Worm (Caenorhabditis elegans) whole organism, young adult: ENCODE data around the gene spp-8.

Experiments used
- B0035.1 ChIP-seq: sonication (generic microtip); optimal IDR thresholded peaks from 2 replicates; lab custom pipeline; 2016; ENCODE audit warnings: missing genetic modification characterization, mild to moderate bottlenecking, missing compliant biosample characterization, missing genotype, missing genetic modification reagents
- B0336.3 ChIP-seq: fragments of 200-800 bp; sonication (Bioruptor generic); IDR thresholded peaks from 2 replicates; pipeline ENCODE4 v1.3.6; 2022; ENCODE audit warnings: missing genetic modification characterization, missing compliant biosample characterization
- C17E4.6 ChIP-seq: fragments of 200-800 bp; sonication (Bioruptor generic); IDR thresholded peaks from 2 replicates; pipeline ENCODE4 v1.3.6; 2022; ENCODE audit warnings: missing genetic modification reagents, missing genetic modification characterization, missing compliant biosample characterization
- D2030.7 ChIP-seq: fragments of 200-800 bp; sonication (Bioruptor generic); IDR thresholded peaks from 2 replicates; pipeline ENCODE4 v1.3.6; 2022; ENCODE audit warnings: missing genetic modification reagents, missing genetic modification characterization, missing compliant biosample characterization
- F22D6.2 ChIP-seq: sonication (generic microtip); optimal IDR thresholded peaks from 2 replicates; lab custom pipeline; 2016; ENCODE audit warnings: mild to moderate bottlenecking, missing genetic modification characterization, missing compliant biosample characterization
- F37B4.10 ChIP-seq: fragments of 200-800 bp; sonication (Bioruptor generic); IDR thresholded peaks from 2 replicates; pipeline ENCODE4 v1.3.6; 2022; ENCODE audit warnings: missing genetic modification characterization, missing compliant biosample characterization
- F39B2.1 ChIP-seq: fragments of 200-800 bp; sonication (Bioruptor generic); IDR thresholded peaks from 2 replicates; pipeline ENCODE4 v1.3.6; 2022; ENCODE audit warnings: missing genetic modification reagents, missing genetic modification characterization, missing compliant biosample characterization
- F52B5.7 ChIP-seq: sonication (generic microtip); optimal IDR thresholded peaks from 2 replicates; lab custom pipeline; 2016; ENCODE audit warnings: mild to moderate bottlenecking, missing genetic modification characterization, missing compliant biosample characterization
- T07F8.4 ChIP-seq: sonication (generic microtip); optimal IDR thresholded peaks from 2 replicates; lab custom pipeline; 2016; ENCODE audit warnings: mild to moderate bottlenecking, missing genetic modification characterization, moderate library complexity, missing compliant biosample characterization
- T26A5.8 ChIP-seq: sonication (generic microtip); optimal IDR thresholded peaks from 2 replicates; lab custom pipeline; 2016; ENCODE audit warnings: missing genetic modification characterization, missing compliant biosample characterization
- Y53F4B.3 ChIP-seq: fragments of 200-800 bp; sonication (Bioruptor generic); IDR thresholded peaks from 2 replicates; pipeline ENCODE4 v1.3.6; 2022; ENCODE audit warnings: missing genetic modification reagents, missing genetic modification characterization, missing compliant biosample characterization
- Y67H2A.10 ChIP-seq: fragments of 200-800 bp; sonication (Bioruptor generic); conservative IDR thresholded peaks from 2 replicates; pipeline ENCODE4 v1.3.6; 2022; ENCODE audit warnings: missing genetic modification reagents, missing genetic modification characterization, missing compliant biosample characterization
- Y79H2A.3 ChIP-seq: fragments of 200-800 bp; sonication (Bioruptor generic); conservative IDR thresholded peaks from 2 replicates; pipeline ENCODE4 v1.3.6; 2022; ENCODE audit warnings: missing genetic modification reagents, missing genetic modification characterization, missing compliant biosample characterization
- attf-5 ChIP-seq: fragments of 200-800 bp; sonication (Bioruptor generic); optimal IDR thresholded peaks from 2 replicates; lab custom pipeline; 2018; ENCODE audit warnings: mild to moderate bottlenecking, missing genetic modification characterization, missing compliant biosample characterization
- bed-1 ChIP-seq: fragments of 200-800 bp; sonication (Bioruptor generic); IDR thresholded peaks from 2 replicates; pipeline ENCODE4 v1.3.6; 2022; ENCODE audit warnings: missing genetic modification reagents, missing genetic modification characterization, missing compliant biosample characterization
- cebp-1 ChIP-seq, 2 experiments: fragments of 200-800 bp in 1 of 2; sonication (Bioruptor generic) in 1 of 2; sonication (generic microtip) in 1 of 2; IDR thresholded peaks in 1 of 2; optimal IDR thresholded peaks in 1 of 2; 2 replicates each; pipeline versions ENCODE4 v1.3.6 to Lab custom; 2017 to 2022; ENCODE audit warnings: missing compliant biosample characterization in 2 of 2, missing genetic modification characterization in 2 of 2, mild to moderate bottlenecking in 1 of 2, missing genetic modification reagents in 1 of 2, moderate library complexity in 1 of 2
- ceh-27 ChIP-seq: fragments of 200-800 bp; sonication (Bioruptor generic); optimal IDR thresholded peaks from 2 replicates; lab custom pipeline; 2018; ENCODE audit warnings: mild to moderate bottlenecking, missing genetic modification characterization, moderate library complexity, missing compliant biosample characterization
- ceh-58 ChIP-seq: fragments of 200-800 bp; sonication (Bioruptor generic); IDR thresholded peaks from 2 replicates; pipeline ENCODE4 v1.3.6; 2022; ENCODE audit warnings: missing genetic modification characterization, missing compliant biosample characterization
- chd-7 ChIP-seq: sonication (generic microtip); optimal IDR thresholded peaks from 2 replicates; lab custom pipeline; 2016; ENCODE audit warnings: mild to moderate bottlenecking, missing genetic modification characterization, moderate library complexity, missing compliant biosample characterization
- dpff-1 ChIP-seq: sonication (generic microtip); optimal IDR thresholded peaks from 2 replicates; lab custom pipeline; 2017; ENCODE audit warnings: mild to moderate bottlenecking, missing genetic modification characterization, missing compliant biosample characterization
- efl-1 ChIP-seq: fragments of 150-350 bp; optimal IDR thresholded peaks from 2 replicates; lab custom pipeline; 2014; ENCODE audit warnings: missing biosample characterization, missing genetic modification reagents, missing genetic modification characterization
- egl-18 ChIP-seq: fragments of 200-800 bp; sonication (Bioruptor generic); IDR thresholded peaks from 2 replicates; pipeline ENCODE4 v1.3.6; 2022; ENCODE audit warnings: missing genetic modification reagents, missing genetic modification characterization, missing compliant biosample characterization
- egl-44 ChIP-seq: fragments of 200-800 bp; sonication (Bioruptor generic); IDR thresholded peaks from 2 replicates; pipeline ENCODE4 v1.3.6; 2022; ENCODE audit warnings: missing genetic modification reagents, missing genetic modification characterization, missing compliant biosample characterization
- ekl-4 ChIP-seq: fragments of 200-800 bp; sonication (Bioruptor generic); IDR thresholded peaks from 2 replicates; pipeline ENCODE4 v1.3.6; 2022; ENCODE audit warnings: missing genetic modification reagents, missing genetic modification characterization, missing compliant biosample characterization
- hmg-1.2 ChIP-seq: fragments of 200-800 bp; sonication (Bioruptor generic); IDR thresholded peaks from 2 replicates; pipeline ENCODE4 v1.3.6; 2022; ENCODE audit warnings: missing genetic modification reagents, missing genetic modification characterization, missing compliant biosample characterization
- hrde-1 ChIP-seq: sonication (generic microtip); optimal IDR thresholded peaks from 2 replicates; lab custom pipeline; 2016; ENCODE audit warnings: missing genetic modification characterization, mild to moderate bottlenecking, missing compliant biosample characterization, moderate library complexity, missing genotype, missing genetic modification reagents, borderline replicate concordance
- hsf-1 ChIP-seq: fragments of 200-800 bp; sonication (Bioruptor generic); IDR thresholded peaks from 2 replicates; pipeline ENCODE4 v1.3.6; 2022; ENCODE audit warnings: missing genetic modification reagents, missing genetic modification characterization, missing compliant biosample characterization
- lag-1 ChIP-seq: fragments of 200-800 bp; sonication (Bioruptor generic); IDR thresholded peaks from 2 replicates; pipeline ENCODE4 v1.3.6; 2022; ENCODE audit warnings: missing genetic modification reagents, missing genetic modification characterization, missing compliant biosample characterization
- let-607 ChIP-seq, 2 experiments: fragments of 200-800 bp in 1 of 2; sonication (Bioruptor generic) in 1 of 2; sonication (generic microtip) in 1 of 2; optimal IDR thresholded peaks; 2 replicates each; lab custom pipeline; 2016 to 2018; ENCODE audit warnings: mild to moderate bottlenecking in 2 of 2, missing compliant biosample characterization in 2 of 2, missing genetic modification characterization in 2 of 2, moderate library complexity in 2 of 2, missing genotype in 1 of 2
- lin-26 ChIP-seq: fragments of 200-800 bp; sonication (Bioruptor generic); IDR thresholded peaks from 2 replicates; pipeline ENCODE4 v1.3.6; 2022; ENCODE audit warnings: missing genetic modification reagents, missing genetic modification characterization, missing compliant biosample characterization
- lin-54 ChIP-seq: fragments of 200-800 bp; sonication (Bioruptor generic); optimal IDR thresholded peaks from 2 replicates; lab custom pipeline; 2018; ENCODE audit warnings: mild to moderate bottlenecking, missing genetic modification characterization, missing compliant biosample characterization
- nfya-2 ChIP-seq: fragments of 200-800 bp; sonication (Bioruptor generic); IDR thresholded peaks from 2 replicates; pipeline ENCODE4 v1.3.6; 2022; ENCODE audit warnings: missing genetic modification reagents, missing genetic modification characterization, missing compliant biosample characterization
- nfyb-1 ChIP-seq: fragments of 200-800 bp; sonication (Bioruptor generic); IDR thresholded peaks from 2 replicates; pipeline ENCODE4 v1.3.6; 2022; ENCODE audit warnings: missing genetic modification reagents, missing genetic modification characterization, missing compliant biosample characterization
- nhr-179 ChIP-seq: sonication (generic microtip); optimal IDR thresholded peaks from 2 replicates; lab custom pipeline; 2016; ENCODE audit warnings: mild to moderate bottlenecking, missing genetic modification characterization, missing compliant biosample characterization
- nhr-80 ChIP-seq: sonication (generic microtip); optimal IDR thresholded peaks from 2 replicates; lab custom pipeline; 2016; ENCODE audit warnings: missing genetic modification characterization, missing compliant biosample characterization
- pbrm-1 ChIP-seq: fragments of 200-800 bp; sonication (Bioruptor generic); IDR thresholded peaks from 2 replicates; pipeline ENCODE4 v1.3.6; 2022; ENCODE audit warnings: missing genetic modification reagents, missing genetic modification characterization, missing compliant biosample characterization
- rcor-1 ChIP-seq: fragments of 200-800 bp; sonication (Bioruptor generic); IDR thresholded peaks from 2 replicates; pipeline ENCODE4 v1.3.6; 2022; ENCODE audit warnings: missing genetic modification reagents, missing genetic modification characterization, missing compliant biosample characterization
- rec-8 ChIP-seq, 2 experiments: sonication (generic microtip); optimal IDR thresholded peaks; 2 replicates each; lab custom pipeline; 2016; ENCODE audit warnings: mild to moderate bottlenecking in 2 of 2, missing genetic modification characterization in 2 of 2, missing genetic modification reagents in 2 of 2, missing genotype in 2 of 2, missing biosample characterization in 1 of 2, missing compliant biosample characterization in 1 of 2, moderate library complexity in 1 of 2
- sdz-38 ChIP-seq: sonication (generic microtip); optimal IDR thresholded peaks from 2 replicates; lab custom pipeline; 2016; ENCODE audit warnings: missing genotype, missing genetic modification characterization, missing compliant biosample characterization
- sptf-2 ChIP-seq: fragments of 200-800 bp; sonication (Bioruptor generic); optimal IDR thresholded peaks from 2 replicates; lab custom pipeline; 2018; ENCODE audit warnings: mild to moderate bottlenecking, missing genetic modification characterization, missing compliant biosample characterization
- tbp1 ChIP-seq: fragments of 200-800 bp; sonication (Bioruptor generic); optimal IDR thresholded peaks from 2 replicates; lab custom pipeline; 2018; ENCODE audit warnings: mild to moderate bottlenecking, missing genetic modification characterization, missing compliant biosample characterization
- tbx-9 ChIP-seq: sonication (generic microtip); optimal IDR thresholded peaks from 2 replicates; lab custom pipeline; 2016; ENCODE audit warnings: borderline replicate concordance, missing genetic modification characterization, inconsistent platforms, missing compliant biosample characterization
- tlf-1 ChIP-seq: fragments of 200-800 bp; sonication (Bioruptor generic); optimal IDR thresholded peaks from 2 replicates; lab custom pipeline; 2018; ENCODE audit warnings: mild to moderate bottlenecking, missing genetic modification characterization, missing compliant biosample characterization
- ztf-18 ChIP-seq: sonication (generic microtip); optimal IDR thresholded peaks from 2 replicates; lab custom pipeline; 2016; ENCODE audit warnings: missing genotype, mild to moderate bottlenecking, missing genetic modification characterization, missing compliant biosample characterization
- ztf-22 ChIP-seq: fragments of 200-800 bp; sonication (Bioruptor generic); optimal IDR thresholded peaks from 2 replicates; lab custom pipeline; 2018; ENCODE audit warnings: mild to moderate bottlenecking, missing genetic modification characterization, moderate library complexity, missing compliant biosample characterization
- ztf-28 ChIP-seq: fragments of 200-800 bp; sonication (Bioruptor generic); IDR thresholded peaks from 2 replicates; pipeline ENCODE4 v1.3.6; 2022; ENCODE audit warnings: missing genetic modification reagents, missing genetic modification characterization, missing compliant biosample characterization
- ztf-3 ChIP-seq: fragments of 200-800 bp; sonication (Bioruptor generic); optimal IDR thresholded peaks from 2 replicates; lab custom pipeline; 2018; ENCODE audit warnings: mild to moderate bottlenecking, missing genetic modification characterization, missing compliant biosample characterization
- ztf-6 ChIP-seq: fragments of 200-800 bp; sonication (Bioruptor generic); IDR thresholded peaks from 2 replicates; pipeline ENCODE4 v1.3.6; 2022; ENCODE audit warnings: missing genetic modification reagents, missing genetic modification characterization, missing compliant biosample characterization

Gene spp-8

DNA sequence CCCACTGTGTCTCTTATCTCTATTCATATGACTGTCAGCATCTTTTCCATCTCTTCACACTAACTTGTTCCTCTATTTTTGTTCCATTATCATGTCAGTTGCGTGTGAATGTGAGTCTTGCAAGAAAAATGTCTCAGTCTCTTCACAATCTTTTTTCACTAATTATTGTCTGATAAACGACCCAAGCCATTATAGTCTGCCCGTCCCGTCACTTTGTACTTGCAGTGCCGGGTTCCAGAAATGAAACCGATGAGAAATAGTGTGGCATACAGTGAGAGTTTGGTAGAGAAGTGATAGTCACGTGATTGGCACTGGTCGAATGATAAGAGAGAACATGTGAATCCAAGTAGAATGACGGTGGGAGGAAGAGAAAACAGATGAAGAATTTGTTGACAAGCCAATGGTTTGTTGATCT lies 46.1 kb downstream of the spp-8 start:
- TF ChIP-seq Y79H2A.3 (GFP tag; lab: Robert Waterston, UW): 0 out of 2 replicates have a peak, but pooled peaks have one; percentile 62
- TF ChIP-seq nfya-2 (GFP tag; lab: Robert Waterston, UW): no peak
- peak; percentile 29 to 90 for TF ChIP-seq let-607 (tag; optimal IDR thresholded peaks at IDR 0.05; lab: Kevin White, UChicago)
- TF ChIP-seq sptf-2 (GFP tag; lab: Kevin White, UChicago): peak; percentile 22
- no peak for TF ChIP-seq ztf-18 (tag; lab: Kevin White, UChicago)
- TF ChIP-seq hmg-1.2 (GFP tag; lab: Robert Waterston, UW): peak; percentile 75
- TF ChIP-seq bed-1 (GFP tag; lab: Robert Waterston, UW): no peak
- peak; percentile 60 for TF ChIP-seq attf-5 (GFP tag; lab: Kevin White, UChicago)
- peak; percentile 68 for TF ChIP-seq B0035.1
- no peak for TF ChIP-seq D2030.7 (GFP tag; lab: Robert Waterston, UW)
- no peak for TF ChIP-seq rcor-1
- no peak for TF ChIP-seq lag-1
- TF ChIP-seq B0336.3 (GFP tag; lab: Robert Waterston, UW): peak; percentile 81
- no peak for TF ChIP-seq tbx-9
- TF ChIP-seq nfyb-1 (GFP tag; lab: Robert Waterston, UW): peak; percentile 86
- 0 out of 2 replicates have a peak, but pooled peaks have one; percentile 66 for TF ChIP-seq F37B4.10 (GFP tag; lab: Robert Waterston, UW)
- TF ChIP-seq tbp1 (GFP tag; lab: Kevin White, UChicago): peak; percentile 68
- no peak for TF ChIP-seq F39B2.1 (GFP tag; lab: Robert Waterston, UW)
- peak; percentile 16 for TF ChIP-seq lin-54
- TF ChIP-seq ztf-28 (GFP tag; lab: Robert Waterston, UW): no peak
- TF ChIP-seq ztf-22: peak; percentile 99
- no peak for TF ChIP-seq dpff-1 (tag; lab: Kevin White, UChicago)
- TF ChIP-seq C17E4.6 (GFP tag; lab: Robert Waterston, UW): no peak
- TF ChIP-seq ekl-4 (GFP tag; lab: Robert Waterston, UW): no peak
- no peak for TF ChIP-seq ztf-6 (GFP tag; lab: Robert Waterston, UW)
- TF ChIP-seq cebp-1 (GFP tag; IDR thresholded peaks at IDR 0.05; lab: Robert Waterston, UW): no peak
- TF ChIP-seq cebp-1 (tag; optimal IDR thresholded peaks at IDR 0.05; lab: Kevin White, UChicago): peak; percentile 84
- TF ChIP-seq chd-7 (tag; lab: Kevin White, UChicago): peak; percentile 96
- peak; percentile 87 for TF ChIP-seq tlf-1 (GFP tag; lab: Kevin White, UChicago)
- no peak for TF ChIP-seq nhr-179 (tag; lab: Kevin White, UChicago)
- TF ChIP-seq F22D6.2 (tag; lab: Kevin White, UChicago): peak; percentile 93
- peak; percentile 85; the same call in 1 of the 2 replicates for TF ChIP-seq egl-44 (GFP tag; lab: Robert Waterston, UW)
- 0 out of 2 replicates have a peak, but pooled peaks have one; percentile 17 for TF ChIP-seq lin-26 (GFP tag; lab: Robert Waterston, UW)
- no peak for TF ChIP-seq sdz-38
- TF ChIP-seq egl-18 (GFP tag; lab: Robert Waterston, UW): no peak
- peak; percentile 99 for TF ChIP-seq nhr-80 (tag; lab: Kevin White, UChicago)
- peak; percentile 70; the same call in 1 of the 2 replicates for TF ChIP-seq hsf-1
- TF ChIP-seq T07F8.4 (tag; lab: Kevin White, UChicago): no peak
- no peak for TF ChIP-seq F52B5.7 (tag; lab: Kevin White, UChicago)
- no peak for TF ChIP-seq T26A5.8 (tag; lab: Kevin White, UChicago)
- no peak for TF ChIP-seq rec-8 (tag; optimal IDR thresholded peaks at IDR 0.05; lab: Kevin White, UChicago)
- TF ChIP-seq pbrm-1 (GFP tag; lab: Robert Waterston, UW): no peak; the same call in 1 of the 2 replicates
- TF ChIP-seq Y53F4B.3: no peak
- no peak for TF ChIP-seq ceh-58 (GFP tag; lab: Robert Waterston, UW)
- peak; percentile 61 for TF ChIP-seq ztf-3 (GFP tag; lab: Kevin White, UChicago)
- no peak for TF ChIP-seq hrde-1 (tag; lab: Kevin White, UChicago)
- TF ChIP-seq Y67H2A.10 (GFP tag; lab: Robert Waterston, UW): no peak
- no peak for TF ChIP-seq efl-1 (GFP tag; lab: Kevin White, UChicago)
- TF ChIP-seq ceh-27: no peak
